Worm (Caenorhabditis elegans) whole organism, early embryonic: ENCODE measurements around the gene C27D6.12.
A peak's percentile ranks its signal among the peaks of the same experiment; 100 is the strongest.

Experiments used
- B0310.2 ChIP-seq: sonication (generic microtip); optimal IDR thresholded peaks from 2 replicates; lab custom pipeline; 2016; ENCODE audit warnings: mild to moderate bottlenecking, missing genetic modification characterization, missing compliant biosample characterization
- F13C5.2 ChIP-seq: sonication (generic microtip); optimal IDR thresholded peaks from 2 replicates; lab custom pipeline; 2017; ENCODE audit warnings: mild to moderate bottlenecking, missing genetic modification characterization, inconsistent platforms, missing compliant biosample characterization
- aly-1 ChIP-seq: sonication (generic microtip); optimal IDR thresholded peaks from 2 replicates; lab custom pipeline; 2016; ENCODE audit warnings: missing genetic modification characterization, missing compliant biosample characterization
- ama-1 ChIP-seq: fragments of 150-350 bp; optimal IDR thresholded peaks from 2 replicates; lab custom pipeline; 2014
- ceh-36 ChIP-seq: sonication (generic microtip); optimal IDR thresholded peaks from 2 replicates; lab custom pipeline; 2016; ENCODE audit warnings: missing genetic modification characterization, inconsistent platforms, missing compliant biosample characterization
- ets-7 ChIP-seq: sonication (generic microtip); optimal IDR thresholded peaks from 2 replicates; lab custom pipeline; 2016; ENCODE audit warnings: missing genotype, missing genetic modification characterization, missing compliant biosample characterization
- flt-1 ChIP-seq: fragments of 200-800 bp; sonication (Bioruptor generic); IDR thresholded peaks from 2 replicates; pipeline ENCODE4 v1.3.6; 2022; ENCODE audit warnings: missing genetic modification characterization, missing compliant biosample characterization
- hmbx-1 ChIP-seq: sonication (generic microtip); optimal IDR thresholded peaks from 2 replicates; lab custom pipeline; 2016; ENCODE audit warnings: mild to moderate bottlenecking, missing genetic modification characterization, missing compliant biosample characterization
- hnd-1 ChIP-seq: sonication (generic microtip); optimal IDR thresholded peaks from 2 replicates; lab custom pipeline; 2016; ENCODE audit warnings: missing genetic modification characterization, missing compliant biosample characterization
- scrt-1 ChIP-seq: fragments of 200-800 bp; sonication (Bioruptor generic); IDR thresholded peaks from 2 replicates; pipeline ENCODE4 v1.3.6; 2022; ENCODE audit warnings: missing genetic modification characterization, missing compliant biosample characterization
- sea-1 ChIP-seq: fragments of 200-800 bp; sonication (Bioruptor generic); conservative IDR thresholded peaks from 2 replicates; pipeline ENCODE4 v1.3.6; 2022; ENCODE audit warnings: missing genetic modification characterization, missing compliant biosample characterization
- tbx-11 ChIP-seq: fragments of 200-800 bp; sonication (Bioruptor generic); IDR thresholded peaks from 2 replicates; pipeline ENCODE4 v1.3.6; 2022; ENCODE audit warnings: missing genetic modification characterization, missing compliant biosample characterization
- tbx-37 ChIP-seq: fragments of 200-800 bp; sonication (Bioruptor generic); conservative IDR thresholded peaks from 2 replicates; pipeline ENCODE4 v1.3.6; 2022; ENCODE audit warnings: missing genetic modification reagents, missing genetic modification characterization, missing compliant biosample characterization
- tra-4 ChIP-seq: sonication (generic microtip); optimal IDR thresholded peaks from 2 replicates; lab custom pipeline; 2017; ENCODE audit warnings: missing genetic modification characterization, missing compliant biosample characterization

- TF ChIP-seq ama-1 (lab: Kevin White, UChicago) (no peak), hmbx-1 (no peak), ets-7 (tag; lab: Kevin White, UChicago) (no peak), hnd-1 (tag; lab: Kevin White, UChicago) (no peak), sea-1 (no peak), B0310.2 (tag; lab: Kevin White, UChicago) (no peak), tbx-37 (GFP tag; lab: Robert Waterston, UW) (no peak), flt-1 (no peak), tra-4 (tag; lab: Kevin White, UChicago) (no peak), scrt-1 (no peak), F13C5.2 (peak; percentile 4), tbx-11 (GFP tag; lab: Robert Waterston, UW) (no peak), aly-1 (tag; lab: Kevin White, UChicago) (no peak), ceh-36 (tag; lab: Kevin White, UChicago) (no peak)
These were observed 48.5 kb upstream of the C27D6.12 start for ce11 chrII:5226309-5226708.
